Worm (Caenorhabditis elegans) whole organism, L2 larva: ENCODE results near the gene C14A4.6.

Source experiments
- C34F6.9 ChIP-seq: fragments of 150-350 bp; optimal IDR thresholded peaks from 2 replicates; lab custom pipeline; 2014; ENCODE audit warnings: missing biosample characterization, missing genetic modification characterization
- F13H6.1 ChIP-seq: sonication (generic microtip); optimal IDR thresholded peaks from 2 replicates; lab custom pipeline; 2016; ENCODE audit warnings: missing genetic modification characterization, missing compliant biosample characterization
- R02D3.7 ChIP-seq: fragments of 150-350 bp; optimal IDR thresholded peaks from 2 replicates; lab custom pipeline; 2014; ENCODE audit warnings: missing biosample characterization, missing genetic modification characterization
- Y55F3AM.14 ChIP-seq: fragments of 200-800 bp; sonication (Bioruptor generic); optimal IDR thresholded peaks from 2 replicates; lab custom pipeline; 2018; ENCODE audit warnings: mild to moderate bottlenecking, missing genetic modification characterization, missing compliant biosample characterization
- ZK546.5 ChIP-seq: sonication (generic microtip); optimal IDR thresholded peaks from 2 replicates; lab custom pipeline; 2017; ENCODE audit warnings: missing biosample characterization, missing genetic modification characterization
- alr-1 ChIP-seq: fragments of 150-350 bp; optimal IDR thresholded peaks from 2 replicates; lab custom pipeline; 2014; ENCODE audit warnings: missing biosample characterization, missing genetic modification characterization
- ama-1 ChIP-seq: fragments of 150-350 bp; optimal IDR thresholded peaks from 2 replicates; lab custom pipeline; 2018; ENCODE audit warnings: inconsistent platforms
- blmp-1 ChIP-seq: sonication (generic microtip); optimal IDR thresholded peaks from 2 replicates; lab custom pipeline; 2017; ENCODE audit warnings: missing genetic modification characterization, mild to moderate bottlenecking, missing compliant biosample characterization, antibody characterized with exemption, moderate library complexity; ENCODE audit not compliant: insufficient read depth
- ceh-16 ChIP-seq: fragments of 150-350 bp; optimal IDR thresholded peaks from 2 replicates; lab custom pipeline; 2014; ENCODE audit warnings: missing biosample characterization, missing genetic modification characterization
- crh-2 ChIP-seq: sonication (generic microtip); optimal IDR thresholded peaks from 2 replicates; lab custom pipeline; 2017; ENCODE audit warnings: missing biosample characterization, missing genetic modification characterization
- dmd-4 ChIP-seq: sonication (generic microtip); optimal IDR thresholded peaks from 2 replicates; lab custom pipeline; 2017; ENCODE audit warnings: missing biosample characterization, missing genetic modification characterization
- egl-27 ChIP-seq: sonication (generic microtip); optimal IDR thresholded peaks from 3 replicates; lab custom pipeline; 2017; ENCODE audit warnings: missing biosample characterization, missing genetic modification reagents, missing genetic modification characterization
- elt-1 ChIP-seq: fragments of 150-350 bp; optimal IDR thresholded peaks from 2 replicates; lab custom pipeline; 2014; ENCODE audit warnings: missing biosample characterization, missing genetic modification characterization
- elt-3 ChIP-seq: sonication (generic microtip); optimal IDR thresholded peaks from 2 replicates; lab custom pipeline; 2017; ENCODE audit warnings: missing biosample characterization, missing genetic modification characterization
- fos-1 ChIP-seq: fragments of 150-350 bp; optimal IDR thresholded peaks from 2 replicates; lab custom pipeline; 2014; ENCODE audit warnings: missing biosample characterization, missing genetic modification characterization
- gmeb-1 ChIP-seq: fragments of 150-350 bp; optimal IDR thresholded peaks from 2 replicates; lab custom pipeline; 2014; ENCODE audit warnings: missing biosample characterization, missing genetic modification characterization
- lin-11 ChIP-seq: fragments of 150-350 bp; sonication (generic microtip); optimal IDR thresholded peaks from 2 replicates; lab custom pipeline; 2014; ENCODE audit warnings: missing biosample characterization, missing genetic modification characterization, inconsistent platforms, mixed read lengths
- lin-13 ChIP-seq: fragments of 150-350 bp; optimal IDR thresholded peaks from 2 replicates; lab custom pipeline; 2014; ENCODE audit warnings: missing biosample characterization, missing genetic modification reagents, missing genetic modification characterization
- lin-39 ChIP-seq: fragments of 150-350 bp; optimal IDR thresholded peaks from 2 replicates; lab custom pipeline; 2014; ENCODE audit warnings: missing biosample characterization, missing genetic modification reagents, missing genetic modification characterization
- lsy-2 ChIP-seq, 2 experiments: fragments of 150-350 bp in 1 of 2; sonication (generic microtip) in 1 of 2; optimal IDR thresholded peaks; 2 replicates each; lab custom pipeline; 2014 to 2017; ENCODE audit warnings: missing biosample characterization in 2 of 2, missing genetic modification characterization in 2 of 2
- mab-5 ChIP-seq: fragments of 150-350 bp; optimal IDR thresholded peaks from 2 replicates; lab custom pipeline; 2014; ENCODE audit warnings: missing biosample characterization, missing genetic modification characterization
- mbf-1 ChIP-seq: sonication (generic microtip); optimal IDR thresholded peaks from 2 replicates; lab custom pipeline; 2017; ENCODE audit warnings: missing biosample characterization, missing genetic modification characterization
- mdl-1 ChIP-seq, 2 experiments: fragments of 150-350 bp in 1 of 2; sonication (generic microtip) in 1 of 2; optimal IDR thresholded peaks; 2 replicates each; lab custom pipeline; 2017; ENCODE audit warnings: missing biosample characterization in 2 of 2, missing genetic modification characterization in 2 of 2
- nhr-11 ChIP-seq: fragments of 150-350 bp; optimal IDR thresholded peaks from 2 replicates; lab custom pipeline; 2014; ENCODE audit warnings: missing biosample characterization, missing genetic modification characterization
- nhr-12 ChIP-seq: fragments of 150-350 bp; optimal IDR thresholded peaks from 2 replicates; lab custom pipeline; 2014; ENCODE audit warnings: missing biosample characterization, missing genetic modification characterization
- nhr-129 ChIP-seq: fragments of 150-350 bp; optimal IDR thresholded peaks from 2 replicates; lab custom pipeline; 2014; ENCODE audit warnings: missing biosample characterization, missing genetic modification characterization
- nhr-21 ChIP-seq: fragments of 150-350 bp; optimal IDR thresholded peaks from 2 replicates; lab custom pipeline; 2014; ENCODE audit warnings: missing biosample characterization, missing genetic modification characterization
- nhr-23 ChIP-seq: fragments of 150-350 bp; optimal IDR thresholded peaks from 2 replicates; lab custom pipeline; 2014; ENCODE audit warnings: missing biosample characterization, missing genetic modification reagents, missing genetic modification characterization
- nhr-25 ChIP-seq: fragments of 150-350 bp; sonication (generic microtip); optimal IDR thresholded peaks from 3 replicates; lab custom pipeline; 2014; ENCODE audit warnings: missing biosample characterization, missing genetic modification characterization
- nhr-6 ChIP-seq: fragments of 150-350 bp; optimal IDR thresholded peaks from 2 replicates; lab custom pipeline; 2014; ENCODE audit warnings: missing biosample characterization, missing genetic modification characterization
- peb-1 ChIP-seq: fragments of 150-350 bp; optimal IDR thresholded peaks from 2 replicates; lab custom pipeline; 2014; ENCODE audit warnings: missing biosample characterization, missing genetic modification characterization
- sem-4 ChIP-seq: fragments of 150-350 bp; optimal IDR thresholded peaks from 2 replicates; lab custom pipeline; 2014; ENCODE audit warnings: missing biosample characterization, missing genetic modification reagents, missing genetic modification characterization
- sma-3 ChIP-seq: sonication (generic microtip); optimal IDR thresholded peaks from 2 replicates; lab custom pipeline; 2016; ENCODE audit warnings: missing genetic modification reagents, missing genetic modification characterization, missing compliant biosample characterization
- sma-9 ChIP-seq, 2 experiments: fragments of 150-350 bp in 1 of 2; sonication (generic microtip) in 1 of 2; optimal IDR thresholded peaks; 2 replicates each; lab custom pipeline; 2014 to 2016; ENCODE audit warnings: missing genetic modification characterization in 2 of 2, mild to moderate bottlenecking in 1 of 2, missing biosample characterization in 1 of 2, missing compliant biosample characterization in 1 of 2, missing genetic modification reagents in 1 of 2, moderate library complexity in 1 of 2
- unc-39 ChIP-seq: fragments of 150-350 bp; optimal IDR thresholded peaks from 2 replicates; lab custom pipeline; 2014; ENCODE audit warnings: missing biosample characterization, missing genetic modification characterization
- unc-55 ChIP-seq: fragments of 150-350 bp; sonication (generic microtip); optimal IDR thresholded peaks from 3 replicates; lab custom pipeline; 2014; ENCODE audit warnings: missing biosample characterization, missing genetic modification reagents, missing genetic modification characterization
- unc-62 ChIP-seq: fragments of 150-350 bp; optimal IDR thresholded peaks from 2 replicates; lab custom pipeline; 2014; ENCODE audit warnings: missing biosample characterization, missing genetic modification reagents, missing genetic modification characterization
- zag-1 ChIP-seq: fragments of 150-350 bp; optimal IDR thresholded peaks from 2 replicates; lab custom pipeline; 2014; ENCODE audit warnings: missing biosample characterization, missing genetic modification characterization
- ztf-1 ChIP-seq: fragments of 200-800 bp; sonication (Bioruptor generic); conservative IDR thresholded peaks from 2 replicates; pipeline ENCODE4 v1.3.6; 2022; ENCODE audit warnings: missing genetic modification characterization, missing compliant biosample characterization
- ztf-11 ChIP-seq: sonication (generic microtip); optimal IDR thresholded peaks from 2 replicates; lab custom pipeline; 2017; ENCODE audit warnings: missing biosample characterization, missing genetic modification characterization

Gene C14A4.6

DNA sequence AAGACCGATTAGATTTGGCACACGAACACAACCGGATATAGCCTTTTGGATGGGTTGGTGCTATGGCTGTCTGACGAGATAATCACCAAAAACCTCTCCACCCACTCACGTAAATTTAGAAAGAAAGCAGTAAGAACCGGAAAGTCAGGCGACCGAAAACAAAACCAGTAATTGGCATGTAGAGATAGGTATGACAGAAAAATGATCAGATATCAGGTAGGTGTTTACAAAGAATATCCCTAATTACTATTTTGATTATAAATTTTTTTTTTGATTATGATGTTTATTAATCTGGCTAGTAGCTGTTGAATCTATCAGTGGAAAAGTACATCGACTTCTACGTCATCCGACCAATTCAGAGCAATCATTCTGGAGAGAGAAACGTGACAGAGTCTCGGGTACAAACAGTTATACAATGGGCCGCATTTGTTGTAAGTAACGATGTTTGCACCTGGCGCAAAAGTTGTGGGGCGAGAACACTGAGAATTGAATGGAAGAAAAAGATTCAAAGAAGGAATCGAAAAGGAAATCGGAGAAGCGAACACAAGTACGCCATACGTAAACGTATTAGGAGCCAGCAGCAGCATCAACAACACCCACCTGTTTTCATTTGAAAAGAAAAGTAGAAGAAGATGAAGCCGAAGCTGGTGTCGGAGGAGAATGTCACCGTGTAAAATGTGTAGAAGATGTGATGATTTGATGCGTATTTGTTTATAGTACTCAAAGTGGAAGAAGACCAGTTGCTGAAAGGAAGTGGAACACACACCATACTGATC, 43.5 kb downstream of the C14A4.6 start:
- peak; percentile 21 for TF ChIP-seq F13H6.1 (tag; lab: Kevin White, UChicago)
- TF ChIP-seq nhr-11 (tag; lab: Kevin White, UChicago), result peak; percentile 47
- TF ChIP-seq ZK546.5 (tag; lab: Kevin White, UChicago), result no peak
- no peak for TF ChIP-seq ceh-16 (tag; lab: Kevin White, UChicago)
- TF ChIP-seq mab-5 (tag; lab: Kevin White, UChicago), result no peak
- TF ChIP-seq lsy-2 (tag; optimal IDR thresholded peaks at IDR 0.05; lab: Kevin White, UChicago), result peak in 1 of 2 experiments; percentile 32
- peak; percentile 4 for TF ChIP-seq nhr-129 (tag; lab: Kevin White, UChicago)
- no peak for TF ChIP-seq lin-11
- peak; percentile 58 for TF ChIP-seq nhr-25 (tag; lab: Kevin White, UChicago)
- peak; percentile 27 for TF ChIP-seq sma-9 (GFP tag; optimal IDR thresholded peaks at IDR 0.05; lab: Kevin White, UChicago)
- no peak for TF ChIP-seq sma-9 (tag; optimal IDR thresholded peaks at IDR 0.05; lab: Kevin White, UChicago)

- TF ChIP-seq ztf-1 (GFP tag; lab: Robert Waterston, UW) (no peak), F13H6.1 (tag; lab: Kevin White, UChicago) (no peak), mab-5 (tag; lab: Kevin White, UChicago) (no peak), sma-9 (GFP tag; optimal IDR thresholded peaks at IDR 0.05; lab: Kevin White, UChicago) (no peak), sma-9 (tag; optimal IDR thresholded peaks at IDR 0.05; lab: Kevin White, UChicago) (no peak), sma-3 (GFP tag; lab: Kevin White, UChicago) (no peak), ceh-16 (tag; lab: Kevin White, UChicago) (no peak), lin-13 (GFP tag; lab: Kevin White, UChicago) (no peak), C34F6.9 (no peak), nhr-129 (tag; lab: Kevin White, UChicago) (peak; percentile 44), nhr-11 (tag; lab: Kevin White, UChicago) (no peak), unc-55 (GFP tag; lab: Kevin White, UChicago) (no peak), elt-1 (tag; lab: Kevin White, UChicago) (no peak), lin-11 (peak; percentile 31), nhr-6 (no peak), nhr-12 (tag; lab: Kevin White, UChicago) (no peak), lin-39 (no peak), crh-2 (tag; lab: Kevin White, UChicago) (peak; percentile 6), fos-1 (tag; lab: Kevin White, UChicago) (no peak), ztf-11 (no peak), ZK546.5 (tag; lab: Kevin White, UChicago) (no peak), egl-27 (no peak), R02D3.7 (tag; lab: Kevin White, UChicago) (no peak), elt-3 (no peak), nhr-21 (tag; lab: Kevin White, UChicago) (no peak), nhr-23 (tag; lab: Kevin White, UChicago) (no peak), blmp-1 (no peak), nhr-25 (tag; lab: Kevin White, UChicago) (no peak), Y55F3AM.14 (GFP tag; lab: Kevin White, UChicago) (no peak), unc-62 (GFP tag; lab: Kevin White, UChicago) (no peak), peb-1 (tag; lab: Kevin White, UChicago) (no peak), mdl-1 (tag; optimal IDR thresholded peaks at IDR 0.05; lab: Kevin White, UChicago) (peak in 1 of 2 experiments; percentile 19), dmd-4 (tag; lab: Kevin White, UChicago) (no peak), zag-1 (peak; percentile 4), gmeb-1 (tag; lab: Kevin White, UChicago) (no peak), alr-1 (tag; lab: Kevin White, UChicago) (no peak), ama-1 (lab: Kevin White, UChicago) (no peak), unc-39 (tag; lab: Kevin White, UChicago) (no peak), mbf-1 (tag; lab: Kevin White, UChicago) (no peak), sem-4 (tag; lab: Kevin White, UChicago) (no peak)
These were observed 44.4 kb downstream of the C14A4.6 start for ce11 chrII:10550173-10550572.
